Fruit fly (Drosophila melanogaster) whole organism, embryonic: ENCODE results near the gene LPCAT.

ENCODE experiments used
- Atf3 ChIP-seq: fragments of 200-800 bp; sonication (Bioruptor generic); optimal IDR thresholded peaks from 3 replicates; lab custom pipeline; 2016; ENCODE audit warnings: missing biosample characterization, missing genetic modification characterization
- CG10321 ChIP-seq: fragments of 200-800 bp; sonication (Bioruptor generic); IDR thresholded peaks from 2 replicates; pipeline ENCODE4 v1.3.6; 2022; ENCODE audit warnings: missing biosample characterization, missing genetic modification characterization
- CG11247 ChIP-seq: fragments of 200-800 bp; sonication (Bioruptor generic); IDR thresholded peaks from 2 replicates; pipeline ENCODE4 v1.3.6; 2022; ENCODE audit warnings: missing biosample characterization, missing genetic modification characterization
- CG12299 ChIP-seq: fragments of 200-800 bp; sonication (Bioruptor generic); optimal IDR thresholded peaks from 2 replicates; lab custom pipeline; 2018; ENCODE audit warnings: missing biosample characterization, mild to moderate bottlenecking, missing genetic modification characterization
- CG12391 ChIP-seq: fragments of 200-800 bp; sonication (Bioruptor generic); optimal IDR thresholded peaks from 3 replicates; lab custom pipeline; 2018; ENCODE audit warnings: missing biosample characterization, mild to moderate bottlenecking, missing genetic modification characterization, moderate library complexity
- CG12659 ChIP-seq: fragments of 200-800 bp; sonication (Bioruptor generic); optimal IDR thresholded peaks from 3 replicates; lab custom pipeline; 2017; ENCODE audit warnings: mild to moderate bottlenecking, missing biosample characterization, missing genetic modification reagents, missing genetic modification characterization
- CG12769 ChIP-seq: fragments of 200-800 bp; sonication (Bioruptor generic); optimal IDR thresholded peaks from 2 replicates; lab custom pipeline; 2019; ENCODE audit warnings: missing biosample characterization, mild to moderate bottlenecking, missing genetic modification characterization, moderate library complexity
- CG13424 ChIP-seq: fragments of 200-800 bp; sonication (Bioruptor generic); optimal IDR thresholded peaks from 2 replicates; lab custom pipeline; 2019; ENCODE audit warnings: missing biosample characterization, mild to moderate bottlenecking, missing genetic modification characterization, moderate library complexity
- CG13894 ChIP-seq: fragments of 200-800 bp; sonication (Bioruptor generic); optimal IDR thresholded peaks from 3 replicates; lab custom pipeline; 2018; ENCODE audit warnings: missing biosample characterization, mild to moderate bottlenecking, missing genetic modification characterization, moderate library complexity
- CG1603 ChIP-seq: fragments of 200-800 bp; sonication (Bioruptor generic); optimal IDR thresholded peaks from 2 replicates; lab custom pipeline; 2019; ENCODE audit warnings: missing biosample characterization, mild to moderate bottlenecking, missing genetic modification characterization, moderate library complexity
- CG16815 ChIP-seq: fragments of 200-800 bp; sonication (Bioruptor generic); optimal IDR thresholded peaks from 3 replicates; lab custom pipeline; 2017; ENCODE audit warnings: missing biosample characterization, mild to moderate bottlenecking, missing genetic modification characterization
- CG17328 ChIP-seq: fragments of 200-800 bp; sonication (Bioruptor generic); IDR thresholded peaks from 2 replicates; pipeline ENCODE4 v1.3.6; 2022; ENCODE audit warnings: missing biosample characterization, missing genetic modification characterization
- CG17568 ChIP-seq: fragments of 200-800 bp; sonication (Bioruptor generic); optimal IDR thresholded peaks from 2 replicates; lab custom pipeline; 2018; ENCODE audit warnings: missing biosample characterization, mild to moderate bottlenecking, missing genetic modification characterization, moderate library complexity
- CG18011 ChIP-seq: fragments of 200-800 bp; sonication (Bioruptor generic); optimal IDR thresholded peaks from 2 replicates; lab custom pipeline; 2017; ENCODE audit warnings: missing biosample characterization, missing genetic modification characterization, mild to moderate bottlenecking, moderate library complexity, missing genotype
- CG18599 ChIP-seq: fragments of 200-800 bp; sonication (Bioruptor generic); optimal IDR thresholded peaks from 3 replicates; lab custom pipeline; 2017; ENCODE audit warnings: missing biosample characterization, missing genetic modification characterization, mild to moderate bottlenecking, moderate library complexity, missing genetic modification reagents
- CG4617 ChIP-seq: fragments of 200-800 bp; sonication (Bioruptor generic); optimal IDR thresholded peaks from 3 replicates; lab custom pipeline; 2016; ENCODE audit warnings: missing biosample characterization, missing genetic modification characterization, borderline replicate concordance
- CG4730 ChIP-seq: fragments of 200-800 bp; sonication (Bioruptor generic); IDR thresholded peaks from 2 replicates; pipeline ENCODE4 v1.3.6; 2022; ENCODE audit warnings: missing biosample characterization, missing genetic modification characterization
- CG9817 ChIP-seq: fragments of 200-800 bp; sonication (Bioruptor generic); optimal IDR thresholded peaks from 2 replicates; lab custom pipeline; 2018; ENCODE audit warnings: missing biosample characterization, mild to moderate bottlenecking, missing genetic modification characterization, moderate library complexity
- CG9932 ChIP-seq: fragments of 200-800 bp; sonication (Bioruptor generic); IDR thresholded peaks from 2 replicates; pipeline ENCODE4 v1.3.6; 2022; ENCODE audit warnings: missing biosample characterization, missing genetic modification characterization
- D ChIP-seq, 2 experiments: fragments of 200-800 bp in 1 of 2; fragments of >200 bp in 1 of 2; sonication (Bioruptor generic) in 1 of 2; optimal IDR thresholded peaks; 2 replicates in 1 of 2; 3 replicates in 1 of 2; lab custom pipeline; 2017; ENCODE audit warnings: mild to moderate bottlenecking in 1 of 2, missing biosample characterization in 1 of 2, missing genetic modification characterization in 1 of 2, missing genetic modification reagents in 1 of 2
- Dip3 ChIP-seq: fragments of 200-800 bp; sonication (Bioruptor generic); optimal IDR thresholded peaks from 3 replicates; lab custom pipeline; 2016; ENCODE audit warnings: missing biosample characterization, missing genetic modification characterization
- Doc3 ChIP-seq: fragments of 200-800 bp; sonication (Bioruptor generic); IDR thresholded peaks from 3 replicates; pipeline ENCODE4 v1.3.6; 2022; ENCODE audit warnings: missing biosample characterization, missing genetic modification characterization; ENCODE audit not compliant: partially characterized antibody
- E2f2 ChIP-seq: fragments of 200-800 bp; sonication (Bioruptor generic); IDR thresholded peaks from 2 replicates; pipeline ENCODE4 v1.3.6; 2022; ENCODE audit warnings: missing biosample characterization, missing genetic modification characterization
- Eip74EF ChIP-seq, 2 experiments: fragments of 200-800 bp in 1 of 2; fragments of >200 bp in 1 of 2; sonication (Bioruptor generic) in 1 of 2; optimal IDR thresholded peaks; 2 replicates each; lab custom pipeline; 2017 to 2019; ENCODE audit warnings: missing biosample characterization in 2 of 2, missing genetic modification characterization in 2 of 2, mild to moderate bottlenecking in 1 of 2, moderate library complexity in 1 of 2
- Ets97D ChIP-seq: fragments of 200-800 bp; sonication (Bioruptor generic); optimal IDR thresholded peaks from 3 replicates; lab custom pipeline; 2016; ENCODE audit warnings: missing biosample characterization, missing genetic modification characterization
- Gug ChIP-seq: fragments of 200-800 bp; sonication (Bioruptor generic); IDR thresholded peaks from 4 replicates; pipeline ENCODE4 v1.3.6; 2022; ENCODE audit warnings: missing biosample characterization, missing genetic modification characterization
- Hr39 ChIP-seq: fragments of >200 bp; optimal IDR thresholded peaks from 2 replicates; lab custom pipeline; 2017
- Lhr ChIP-seq: fragments of 200-800 bp; sonication (Bioruptor generic); optimal IDR thresholded peaks from 3 replicates; lab custom pipeline; 2017; ENCODE audit warnings: mild to moderate bottlenecking, missing biosample characterization, missing genetic modification reagents, missing genetic modification characterization
- NK7.1 ChIP-seq: fragments of 200-800 bp; sonication (Bioruptor generic); optimal IDR thresholded peaks from 3 replicates; lab custom pipeline; 2016; ENCODE audit warnings: missing biosample characterization, missing genetic modification characterization
- Trl ChIP-seq, 3 experiments: fragments of >200 bp in 2 of 3; fragments of 200-800 bp in 1 of 3; sonication (Bioruptor generic) in 1 of 3; optimal IDR thresholded peaks; 2 replicates in 1 of 3; 3 replicates in 2 of 3; lab custom pipeline; 2016 to 2017; ENCODE audit warnings: missing biosample characterization in 1 of 3, missing genetic modification characterization in 1 of 3
- aop ChIP-seq: fragments of 200-800 bp; sonication (Bioruptor generic); IDR thresholded peaks from 2 replicates; pipeline ENCODE4 v1.3.6; 2022; ENCODE audit warnings: missing biosample characterization, missing genetic modification characterization
- az2 ChIP-seq: fragments of 200-800 bp; sonication (Bioruptor generic); optimal IDR thresholded peaks from 3 replicates; lab custom pipeline; 2016; ENCODE audit warnings: missing biosample characterization, missing genetic modification characterization
- btn ChIP-seq: fragments of 200-800 bp; sonication (Bioruptor generic); optimal IDR thresholded peaks from 2 replicates; lab custom pipeline; 2016; ENCODE audit warnings: missing biosample characterization, missing genetic modification characterization
- cas ChIP-seq: fragments of 200-800 bp; sonication (Bioruptor generic); IDR thresholded peaks from 2 replicates; pipeline ENCODE4 v1.3.6; 2022; ENCODE audit warnings: missing biosample characterization, missing genetic modification characterization
- ci ChIP-seq: fragments of 200-800 bp; sonication (Bioruptor generic); IDR thresholded peaks from 3 replicates; pipeline ENCODE4 v1.3.6; 2022; ENCODE audit warnings: missing biosample characterization, missing genetic modification characterization
- cwo ChIP-seq: fragments of 200-800 bp; sonication (Bioruptor generic); optimal IDR thresholded peaks from 3 replicates; lab custom pipeline; 2017; ENCODE audit warnings: missing biosample characterization, missing genetic modification characterization, mild to moderate bottlenecking, moderate library complexity, missing genetic modification reagents
- disco-r ChIP-seq: fragments of 200-800 bp; sonication (Bioruptor generic); optimal IDR thresholded peaks from 2 replicates; lab custom pipeline; 2016; ENCODE audit warnings: missing biosample characterization, missing genetic modification characterization
- gem ChIP-seq: fragments of 200-800 bp; sonication (Bioruptor generic); optimal IDR thresholded peaks from 2 replicates; lab custom pipeline; 2019; ENCODE audit warnings: missing biosample characterization, mild to moderate bottlenecking, missing genetic modification characterization, moderate library complexity
- gro ChIP-seq: fragments of 200-800 bp; sonication (Bioruptor generic); optimal IDR thresholded peaks from 2 replicates; lab custom pipeline; 2016; ENCODE audit warnings: missing biosample characterization, missing genetic modification characterization
- org-1 ChIP-seq: fragments of 200-800 bp; sonication (Bioruptor generic); optimal IDR thresholded peaks from 2 replicates; lab custom pipeline; 2017; ENCODE audit warnings: missing biosample characterization, missing genetic modification characterization
- pnt ChIP-seq: fragments of 200-800 bp; sonication (Bioruptor generic); optimal IDR thresholded peaks from 3 replicates; lab custom pipeline; 2016; ENCODE audit warnings: missing biosample characterization, missing genetic modification characterization
- ranshi ChIP-seq: fragments of 200-800 bp; sonication (Bioruptor generic); IDR thresholded peaks from 2 replicates; pipeline ENCODE4 v1.3.6; 2022; ENCODE audit warnings: missing biosample characterization, missing genetic modification characterization
- rib ChIP-seq: fragments of 200-800 bp; sonication (Bioruptor generic); IDR thresholded peaks from 2 replicates; pipeline ENCODE4 v1.3.6; 2022; ENCODE audit warnings: missing biosample characterization, missing genetic modification characterization
- sr ChIP-seq: fragments of 200-800 bp; sonication (Bioruptor generic); IDR thresholded peaks from 3 replicates; pipeline ENCODE4 v1.3.6; 2022; ENCODE audit warnings: missing biosample characterization, missing genetic modification characterization
- tap ChIP-seq: fragments of 200-800 bp; optimal IDR thresholded peaks from 3 replicates; lab custom pipeline; 2019; ENCODE audit warnings: missing biosample characterization, mild to moderate bottlenecking, missing genetic modification characterization, moderate library complexity
- tna ChIP-seq: fragments of 200-800 bp; sonication (Bioruptor generic); IDR thresholded peaks from 2 replicates; pipeline ENCODE4 v1.3.6; 2022; ENCODE audit warnings: missing biosample characterization, missing genetic modification characterization; ENCODE audit not compliant: partially characterized antibody
- vvl ChIP-seq: fragments of 200-800 bp; sonication (Bioruptor generic); IDR thresholded peaks from 2 replicates; pipeline ENCODE4 v1.3.6; 2022; ENCODE audit warnings: missing biosample characterization, missing genetic modification characterization

LPCAT gene

dm6 chrX:9553545-9554320 lies 26.1 kb downstream of the LPCAT start (continued):
- TF ChIP-seq CG12299 (peak; percentile 89), E2f2 (GFP tag; lab: Robert Waterston, UW) (peak; percentile 70), gro (GFP tag; lab: Kevin White, UChicago) (peak; percentile 55), aop (GFP tag; lab: Robert Waterston, UW) (peak; percentile 48; the same call in 1 of the 2 replicates), org-1 (GFP tag; lab: Kevin White, UChicago) (peak; percentile 85), vvl (GFP tag; lab: Robert Waterston, UW) (peak; percentile 94), Hr39 (lab: Kevin White, UChicago) (no peak), CG1603 (tag; lab: Kevin White, UChicago) (peak; percentile 90), CG11247 (GFP tag; lab: Robert Waterston, UW) (peak; percentile 76), ci (GFP tag; lab: Robert Waterston, UW) (peak; percentile 92), CG16815 (GFP tag; lab: Kevin White, UChicago) (peak; percentile 75), CG10321 (GFP tag; lab: Robert Waterston, UW) (peak; percentile 46; the same call in 1 of the 2 replicates), cwo (GFP tag; lab: Kevin White, UChicago) (peak; percentile 76), CG9932 (GFP tag; lab: Robert Waterston, UW) (peak; percentile 90), CG4730 (GFP tag; lab: Robert Waterston, UW) (peak; percentile 74), ranshi (GFP tag; lab: Robert Waterston, UW) (peak; percentile 87), D (optimal IDR thresholded peaks at IDR 0.05; lab: Kevin White, UChicago) (no peak), D (GFP tag; optimal IDR thresholded peaks at IDR 0.05; lab: Kevin White, UChicago) (peak; percentile 81), CG17328 (peak; percentile 89), CG18599 (GFP tag; lab: Kevin White, UChicago) (peak; percentile 93), Eip74EF (GFP tag; optimal IDR thresholded peaks at IDR 0.05; lab: Kevin White, UChicago) (peak in 1 of 2 experiments; percentile 72), CG12659 (peak; percentile 92), Gug (GFP tag; lab: Robert Waterston, UW) (peak; percentile 68), CG12769 (peak; percentile 91), btn (GFP tag; lab: Kevin White, UChicago) (no peak), cas (no peak), gem (tag; lab: Kevin White, UChicago) (peak; percentile 94), Ets97D (GFP tag; lab: Kevin White, UChicago) (peak; percentile 2), tap (peak; percentile 80), Doc3 (GFP tag; lab: Robert Waterston, UW) (no peak; the same call in 2 of the 3 replicates), Lhr (GFP tag; lab: Kevin White, UChicago) (peak; percentile 63), CG13424 (peak; percentile 92), rib (peak; percentile 85), CG9817 (tag; lab: Kevin White, UChicago) (peak; percentile 88), disco-r (peak; percentile 13), sr (GFP tag; lab: Robert Waterston, UW) (peak; percentile 37; the same call in 1 of the 3 replicates), CG17568 (GFP tag; lab: Kevin White, UChicago) (peak; percentile 87), NK7.1 (peak; percentile 13), CG12391 (tag; lab: Kevin White, UChicago) (peak; percentile 88), CG13894 (tag; lab: Kevin White, UChicago) (peak; percentile 87), Dip3 (GFP tag; lab: Kevin White, UChicago) (peak; percentile 76), tna (GFP tag; lab: Robert Waterston, UW) (0 out of 2 replicates have a peak, but pooled peaks have one; percentile 40), CG4617 (peak; percentile 40), az2 (GFP tag; lab: Kevin White, UChicago) (peak; percentile 89), Atf3 (GFP tag; lab: Kevin White, UChicago) (peak; percentile 38), Trl (optimal IDR thresholded peaks at IDR 0.05; lab: Kevin White, UChicago) (no peak), Trl (GFP tag; optimal IDR thresholded peaks at IDR 0.05; lab: Kevin White, UChicago) (peak; percentile 56), pnt (GFP tag; lab: Kevin White, UChicago) (peak; percentile 51), CG18011 (GFP tag; lab: Kevin White, UChicago) (peak; percentile 73)
